Worm (Caenorhabditis elegans) whole organism, late embryonic: Measurements from ENCODE around the gene cdc-48.2.

Source experiments
- elt-2 ChIP-seq: sonication (generic microtip); optimal IDR thresholded peaks from 2 replicates; lab custom pipeline; 2016; ENCODE audit warnings: missing genetic modification reagents, missing genetic modification characterization, missing compliant biosample characterization
- ets-4 ChIP-seq: sonication (generic microtip); optimal IDR thresholded peaks from 2 replicates; lab custom pipeline; 2016; ENCODE audit warnings: missing genetic modification characterization, missing compliant biosample characterization

DNA sequence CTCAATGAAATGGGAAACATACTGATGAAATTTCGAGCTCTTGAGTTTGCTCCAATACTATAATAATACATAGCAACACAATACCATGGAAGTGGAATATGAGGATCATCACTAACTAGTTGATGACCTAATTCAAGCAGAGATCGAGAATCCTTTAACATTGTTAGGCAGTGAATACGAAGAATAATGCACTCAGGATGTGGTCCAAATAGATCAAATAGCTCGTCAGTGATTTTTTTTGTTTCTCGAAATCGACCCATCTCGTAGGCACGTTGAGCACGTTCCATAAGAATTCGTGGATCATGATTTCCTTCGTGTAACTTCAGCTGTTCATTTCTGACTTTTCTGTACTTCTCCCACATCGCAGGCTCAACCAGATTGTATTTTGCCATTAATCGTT, 22.6 kb downstream of the cdc-48.2 start:
- TF ChIP-seq elt-2 (tag; lab: Kevin White, UChicago), result no peak
- TF ChIP-seq ets-4 (tag; lab: Kevin White, UChicago), result no peak
